Worm (Caenorhabditis elegans) whole organism, late embryonic: Measurements from ENCODE around the gene rab-19.

ENCODE experiments used
- C08G9.2 ChIP-seq: sonication (generic microtip); optimal IDR thresholded peaks from 2 replicates; lab custom pipeline; 2016; ENCODE audit warnings: mild to moderate bottlenecking, missing genetic modification characterization, moderate library complexity, missing compliant biosample characterization
- F13H6.1 ChIP-seq: sonication (generic microtip); optimal IDR thresholded peaks from 2 replicates; lab custom pipeline; 2016; ENCODE audit warnings: missing genetic modification characterization, missing compliant biosample characterization
- K09A11.1 ChIP-seq: sonication (generic microtip); optimal IDR thresholded peaks from 2 replicates; lab custom pipeline; 2017; ENCODE audit warnings: antibody characterized with exemption, mild to moderate bottlenecking, missing genetic modification characterization, missing compliant biosample characterization; ENCODE audit not compliant: insufficient read depth
- T23F11.4 ChIP-seq: fragments of 200-800 bp; sonication (Bioruptor generic); optimal IDR thresholded peaks from 2 replicates; lab custom pipeline; 2018; ENCODE audit warnings: mild to moderate bottlenecking, missing genetic modification characterization, missing compliant biosample characterization
- Y22D7AL.16 ChIP-seq: sonication (generic microtip); optimal IDR thresholded peaks from 2 replicates; lab custom pipeline; 2016; ENCODE audit warnings: missing genetic modification characterization, missing compliant biosample characterization
- ahr-1 ChIP-seq: sonication (generic microtip); optimal IDR thresholded peaks from 2 replicates; lab custom pipeline; 2016; ENCODE audit warnings: missing genetic modification characterization, missing compliant biosample characterization
- ama-1 ChIP-seq: fragments of 150-350 bp; optimal IDR thresholded peaks from 2 replicates; lab custom pipeline; 2014
- ceh-14 ChIP-seq: sonication (generic microtip); optimal IDR thresholded peaks from 2 replicates; lab custom pipeline; 2016; ENCODE audit warnings: missing genotype, missing genetic modification characterization, missing compliant biosample characterization
- ceh-18 ChIP-seq: sonication (generic microtip); optimal IDR thresholded peaks from 2 replicates; lab custom pipeline; 2016; ENCODE audit warnings: missing genetic modification characterization, missing compliant biosample characterization
- ceh-19 ChIP-seq: fragments of 200-800 bp; sonication (Bioruptor generic); optimal IDR thresholded peaks from 2 replicates; lab custom pipeline; 2018; ENCODE audit warnings: mild to moderate bottlenecking, missing genetic modification characterization, missing compliant biosample characterization
- ceh-2 ChIP-seq: sonication (generic microtip); optimal IDR thresholded peaks from 2 replicates; lab custom pipeline; 2016; ENCODE audit warnings: missing genotype, missing genetic modification characterization, missing compliant biosample characterization
- ceh-24 ChIP-seq: sonication (generic microtip); optimal IDR thresholded peaks from 2 replicates; lab custom pipeline; 2016; ENCODE audit warnings: mild to moderate bottlenecking, missing genetic modification characterization, missing compliant biosample characterization
- ceh-45 ChIP-seq: fragments of 200-800 bp; sonication (Bioruptor generic); IDR thresholded peaks from 2 replicates; pipeline ENCODE4 v1.3.6; 2022; ENCODE audit warnings: missing genetic modification reagents, missing genetic modification characterization, missing compliant biosample characterization
- che-1 ChIP-seq: sonication (generic microtip); optimal IDR thresholded peaks from 2 replicates; lab custom pipeline; 2016; ENCODE audit warnings: mild to moderate bottlenecking, missing genetic modification characterization, missing compliant biosample characterization
- dmd-4 ChIP-seq: sonication (generic microtip); optimal IDR thresholded peaks from 2 replicates; lab custom pipeline; 2016; ENCODE audit warnings: borderline replicate concordance, missing genetic modification characterization, missing compliant biosample characterization
- dve-1 ChIP-seq: sonication (generic microtip); optimal IDR thresholded peaks from 2 replicates; lab custom pipeline; 2017; ENCODE audit warnings: antibody characterized with exemption, mild to moderate bottlenecking, missing genetic modification characterization, missing compliant biosample characterization
- elt-2 ChIP-seq: sonication (generic microtip); optimal IDR thresholded peaks from 2 replicates; lab custom pipeline; 2016; ENCODE audit warnings: missing genetic modification reagents, missing genetic modification characterization, missing compliant biosample characterization
- elt-4 ChIP-seq: sonication (generic microtip); optimal IDR thresholded peaks from 2 replicates; lab custom pipeline; 2016; ENCODE audit warnings: missing genetic modification characterization, missing compliant biosample characterization
- eyg-1 ChIP-seq: sonication (generic microtip); optimal IDR thresholded peaks from 2 replicates; lab custom pipeline; 2016; ENCODE audit warnings: missing genotype, missing genetic modification characterization, missing compliant biosample characterization
- fax-1 ChIP-seq: sonication (generic microtip); optimal IDR thresholded peaks from 2 replicates; lab custom pipeline; 2016; ENCODE audit warnings: missing genotype, missing genetic modification characterization, missing compliant biosample characterization
- fkh-10 ChIP-seq: fragments of 150-350 bp; optimal IDR thresholded peaks from 2 replicates; lab custom pipeline; 2014; ENCODE audit warnings: missing biosample characterization, missing genetic modification reagents, missing genetic modification characterization
- fkh-6 ChIP-seq: sonication (generic microtip); optimal IDR thresholded peaks from 2 replicates; lab custom pipeline; 2016; ENCODE audit warnings: missing genetic modification characterization, missing compliant biosample characterization
- hlh-13 ChIP-seq: fragments of 200-800 bp; sonication (Bioruptor generic); optimal IDR thresholded peaks from 2 replicates; lab custom pipeline; 2018; ENCODE audit warnings: mild to moderate bottlenecking, missing genetic modification characterization, missing compliant biosample characterization
- hlh-15 ChIP-seq: sonication (generic microtip); optimal IDR thresholded peaks from 2 replicates; lab custom pipeline; 2016; ENCODE audit warnings: missing genetic modification characterization, missing compliant biosample characterization
- hlh-8 ChIP-seq: sonication (generic microtip); optimal IDR thresholded peaks from 2 replicates; lab custom pipeline; 2016; ENCODE audit warnings: missing genotype, missing genetic modification characterization, missing compliant biosample characterization
- mec-3 ChIP-seq: sonication (generic microtip); optimal IDR thresholded peaks from 2 replicates; lab custom pipeline; 2016; ENCODE audit warnings: borderline replicate concordance, missing genetic modification characterization, missing compliant biosample characterization
- nfya-1 ChIP-seq: sonication (generic microtip); optimal IDR thresholded peaks from 2 replicates; lab custom pipeline; 2017; ENCODE audit warnings: missing genetic modification characterization, mild to moderate bottlenecking, missing compliant biosample characterization, antibody characterized with exemption, moderate library complexity
- nhr-11 ChIP-seq: fragments of 150-350 bp; optimal IDR thresholded peaks from 2 replicates; lab custom pipeline; 2014; ENCODE audit warnings: missing biosample characterization, missing genetic modification characterization
- nhr-232 ChIP-seq: sonication (generic microtip); optimal IDR thresholded peaks from 2 replicates; lab custom pipeline; 2016; ENCODE audit warnings: missing genetic modification characterization, missing compliant biosample characterization
- pat-9 ChIP-seq: fragments of 200-800 bp; sonication (Bioruptor generic); optimal IDR thresholded peaks from 2 replicates; lab custom pipeline; 2018; ENCODE audit warnings: mild to moderate bottlenecking, missing genetic modification characterization, moderate library complexity, missing compliant biosample characterization
- pha-4 ChIP-seq: fragments of 150-350 bp; optimal IDR thresholded peaks from 2 replicates; lab custom pipeline; 2018; ENCODE audit warnings: missing biosample characterization, missing genetic modification reagents, missing genetic modification characterization
- sdc-2 ChIP-seq: sonication (generic microtip); optimal IDR thresholded peaks from 2 replicates; lab custom pipeline; 2016; ENCODE audit warnings: missing genotype, missing genetic modification characterization, missing compliant biosample characterization
- sox-2 ChIP-seq: fragments of 200-800 bp; sonication (Bioruptor generic); IDR thresholded peaks from 2 replicates; pipeline ENCODE4 v1.3.6; 2022; ENCODE audit warnings: missing genetic modification reagents, missing genetic modification characterization, missing compliant biosample characterization
- sox-4 ChIP-seq: sonication (generic microtip); optimal IDR thresholded peaks from 2 replicates; lab custom pipeline; 2017; ENCODE audit warnings: mild to moderate bottlenecking, missing genetic modification characterization, inconsistent platforms, missing compliant biosample characterization
- syd-9 ChIP-seq: sonication (generic microtip); optimal IDR thresholded peaks from 2 replicates; lab custom pipeline; 2016; ENCODE audit warnings: mild to moderate bottlenecking, missing genetic modification characterization, moderate library complexity, missing compliant biosample characterization
- tbx-2 ChIP-seq: sonication (generic microtip); optimal IDR thresholded peaks from 2 replicates; lab custom pipeline; 2016; ENCODE audit warnings: missing genetic modification characterization, missing compliant biosample characterization
- unc-42 ChIP-seq: sonication (generic microtip); optimal IDR thresholded peaks from 2 replicates; lab custom pipeline; 2016; ENCODE audit warnings: missing genotype, missing genetic modification characterization, missing compliant biosample characterization
- unc-55 ChIP-seq: sonication (generic microtip); optimal IDR thresholded peaks from 2 replicates; lab custom pipeline; 2017; ENCODE audit warnings: missing biosample characterization, missing genetic modification reagents, missing genetic modification characterization
- unc-86 ChIP-seq: sonication (generic microtip); optimal IDR thresholded peaks from 2 replicates; lab custom pipeline; 2016; ENCODE audit warnings: missing genetic modification characterization, missing compliant biosample characterization
- zip-5 ChIP-seq: sonication (generic microtip); optimal IDR thresholded peaks from 2 replicates; lab custom pipeline; 2016; ENCODE audit warnings: missing genetic modification characterization, missing compliant biosample characterization

rab-19 gene

DNA sequence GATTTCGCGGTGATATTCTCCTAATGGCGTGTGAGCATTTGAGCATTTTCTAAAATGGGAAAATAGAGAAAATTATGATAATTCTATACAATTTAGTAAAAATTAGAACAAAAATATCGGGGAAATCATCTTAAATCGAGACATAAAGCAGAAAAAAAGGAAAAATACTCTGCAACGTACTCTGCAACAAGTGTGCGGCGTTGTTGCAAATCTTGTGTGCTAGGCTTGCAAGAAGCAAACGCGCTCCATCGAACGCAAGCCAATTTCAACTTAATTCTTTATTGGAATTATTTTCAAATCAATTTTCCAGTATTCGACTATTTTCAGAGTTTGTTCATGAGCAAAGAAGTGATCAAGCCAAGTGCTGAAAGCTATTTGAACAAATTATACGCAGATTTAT is 1.9 kb upstream of the rab-19 start, which contains the start of the genes Y62E10A.20, Y62E10A.23 and mdt-9 (continued):
- TF ChIP-seq ceh-45 (GFP tag; lab: Robert Waterston, UW) (0 out of 2 replicates have a peak, but pooled peaks have one; percentile 52), unc-55 (GFP tag; lab: Kevin White, UChicago) (peak; percentile 4), hlh-8 (tag; lab: Kevin White, UChicago) (peak; percentile 60), C08G9.2 (peak; percentile 55), F13H6.1 (tag; lab: Kevin White, UChicago) (peak; percentile 28), fkh-10 (no peak), dve-1 (tag; lab: Kevin White, UChicago) (peak; percentile 64), sox-2 (GFP tag; lab: Robert Waterston, UW) (peak; percentile 15; the same call in 1 of the 2 replicates), elt-2 (tag; lab: Kevin White, UChicago) (peak; percentile 80), elt-4 (tag; lab: Kevin White, UChicago) (no peak), syd-9 (peak; percentile 47), pat-9 (tag; lab: Kevin White, UChicago) (peak; percentile 67), ceh-19 (GFP tag; lab: Kevin White, UChicago) (peak; percentile 70), mec-3 (tag; lab: Kevin White, UChicago) (no peak), ceh-18 (tag; lab: Kevin White, UChicago) (peak; percentile 46), nhr-232 (tag; lab: Kevin White, UChicago) (no peak), dmd-4 (no peak), sox-4 (tag; lab: Kevin White, UChicago) (peak; percentile 59), hlh-13 (GFP tag; lab: Kevin White, UChicago) (no peak), ceh-2 (tag; lab: Kevin White, UChicago) (peak; percentile 39), che-1 (tag; lab: Kevin White, UChicago) (peak; percentile 42), tbx-2 (tag; lab: Kevin White, UChicago) (peak; percentile 67), fkh-6 (tag; lab: Kevin White, UChicago) (peak; percentile 29), hlh-15 (tag; lab: Kevin White, UChicago) (peak; percentile 49), ahr-1 (tag; lab: Kevin White, UChicago) (peak; percentile 36), eyg-1 (peak; percentile 27), pha-4 (no peak), K09A11.1 (peak; percentile 77), sdc-2 (no peak), unc-42 (tag; lab: Kevin White, UChicago) (peak; percentile 89), unc-86 (tag; lab: Kevin White, UChicago) (peak; percentile 55), Y22D7AL.16 (tag; lab: Kevin White, UChicago) (no peak), ceh-14 (peak; percentile 88), ama-1 (lab: Kevin White, UChicago) (no peak), fax-1 (tag; lab: Kevin White, UChicago) (peak; percentile 91)
- TF ChIP-seq, all 69 proteins: peak for 50

DNA sequence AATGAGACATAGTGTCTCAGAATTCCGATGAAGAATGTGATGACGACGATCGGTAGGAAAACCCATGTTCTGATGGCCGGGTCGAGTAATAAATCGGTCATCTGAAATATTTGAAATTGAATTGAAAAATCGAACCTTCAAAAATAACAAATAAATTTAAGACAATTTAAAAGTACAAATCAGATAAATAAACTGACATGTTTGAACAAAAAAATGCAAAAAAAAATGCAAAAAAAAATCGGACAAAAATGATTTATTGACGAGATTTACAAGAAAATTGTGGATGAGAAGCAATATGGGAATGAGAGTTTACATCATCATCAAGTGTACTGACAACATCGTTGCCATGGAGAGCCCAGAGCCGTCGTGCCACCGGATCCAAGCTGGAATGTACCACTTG is 2.4 kb downstream of the rab-19 start, which contains the start of gene emc-3:
TSS of gene emc-3 (minus strand) at position 101 of the 400 bp plus-strand sequence.
- TF ChIP-seq ama-1 (lab: Kevin White, UChicago) (no peak), T23F11.4 (GFP tag; lab: Kevin White, UChicago) (no peak), nfya-1 (tag; lab: Kevin White, UChicago) (no peak), tbx-2 (tag; lab: Kevin White, UChicago) (no peak), sox-2 (GFP tag; lab: Robert Waterston, UW) (no peak), ceh-24 (tag; lab: Kevin White, UChicago) (no peak), nhr-11 (tag; lab: Kevin White, UChicago) (no peak), che-1 (tag; lab: Kevin White, UChicago) (no peak), zip-5 (tag; lab: Kevin White, UChicago) (no peak)
- TF ChIP-seq, all 69 proteins: peak for 0
